Fruit fly (Drosophila melanogaster) whole organism, embryonic: Measurements from ENCODE around the gene CG13884.

ENCODE experiments used
- BEAF-32 ChIP-seq: fragments of 200-800 bp; sonication (Bioruptor generic); optimal IDR thresholded peaks from 3 replicates; lab custom pipeline; 2017; ENCODE audit warnings: missing biosample characterization, missing genetic modification characterization, mild to moderate bottlenecking, moderate library complexity, missing genetic modification reagents
- Bteb2 ChIP-seq: fragments of 200-800 bp; sonication (Bioruptor generic); optimal IDR thresholded peaks from 2 replicates; lab custom pipeline; 2016; ENCODE audit warnings: missing biosample characterization, missing genetic modification characterization
- CG10979 ChIP-seq: fragments of 200-800 bp; sonication (Bioruptor generic); optimal IDR thresholded peaks from 2 replicates; lab custom pipeline; 2018; ENCODE audit warnings: missing biosample characterization, mild to moderate bottlenecking, missing genetic modification characterization, moderate library complexity
- CG1233 ChIP-seq: fragments of 200-800 bp; sonication (Bioruptor generic); optimal IDR thresholded peaks from 4 replicates; lab custom pipeline; 2018; ENCODE audit warnings: missing biosample characterization, mild to moderate bottlenecking, missing genetic modification characterization
- CG12659 ChIP-seq: fragments of 200-800 bp; sonication (Bioruptor generic); optimal IDR thresholded peaks from 3 replicates; lab custom pipeline; 2017; ENCODE audit warnings: mild to moderate bottlenecking, missing biosample characterization, missing genetic modification reagents, missing genetic modification characterization
- CG13123 ChIP-seq: fragments of 200-800 bp; sonication (Bioruptor generic); optimal IDR thresholded peaks from 2 replicates; lab custom pipeline; 2016; ENCODE audit warnings: missing biosample characterization, missing genetic modification characterization
- CG13287 ChIP-seq: fragments of 200-800 bp; sonication (Bioruptor generic); IDR thresholded peaks from 2 replicates; pipeline ENCODE4 v1.3.6; 2022; ENCODE audit warnings: missing biosample characterization, missing genetic modification characterization; ENCODE audit not compliant: partially characterized antibody
- CG14441 ChIP-seq: fragments of 200-800 bp; sonication (Bioruptor generic); IDR thresholded peaks from 2 replicates; pipeline ENCODE4 v1.3.6; 2022; ENCODE audit warnings: missing biosample characterization, missing genetic modification characterization
- CG15269 ChIP-seq: fragments of 200-800 bp; sonication (Bioruptor generic); optimal IDR thresholded peaks from 2 replicates; lab custom pipeline; 2018; ENCODE audit warnings: missing biosample characterization, mild to moderate bottlenecking, missing genetic modification characterization, moderate library complexity
- CG1647 ChIP-seq: fragments of 200-800 bp; sonication (Bioruptor generic); optimal IDR thresholded peaks from 3 replicates; lab custom pipeline; 2016; ENCODE audit warnings: missing biosample characterization, missing genetic modification characterization
- CG16863 ChIP-seq: fragments of 200-800 bp; sonication (Bioruptor generic); optimal IDR thresholded peaks from 3 replicates; lab custom pipeline; 2016; ENCODE audit warnings: missing biosample characterization, missing genetic modification characterization
- CG17385 ChIP-seq: fragments of 200-800 bp; sonication (Bioruptor generic); optimal IDR thresholded peaks from 3 replicates; lab custom pipeline; 2018; ENCODE audit warnings: missing biosample characterization, mild to moderate bottlenecking, missing genetic modification characterization
- CG18476 ChIP-seq: fragments of 200-800 bp; sonication (Bioruptor generic); optimal IDR thresholded peaks from 2 replicates; lab custom pipeline; 2016; ENCODE audit warnings: missing biosample characterization, mild to moderate bottlenecking, missing genetic modification characterization
- CG3065 ChIP-seq: fragments of 200-800 bp; sonication (Bioruptor generic); optimal IDR thresholded peaks from 2 replicates; lab custom pipeline; 2016; ENCODE audit warnings: missing biosample characterization, missing genetic modification characterization
- CG3163 ChIP-seq: fragments of 200-800 bp; sonication (Bioruptor generic); optimal IDR thresholded peaks from 3 replicates; lab custom pipeline; 2016; ENCODE audit warnings: missing biosample characterization, missing genetic modification characterization
- CG34224 ChIP-seq: fragments of 200-800 bp; sonication (Bioruptor generic); IDR thresholded peaks from 3 replicates; pipeline ENCODE4 v1.3.6; 2022; ENCODE audit warnings: missing biosample characterization, missing genetic modification characterization; ENCODE audit not compliant: partially characterized antibody
- CG34376 ChIP-seq: fragments of 200-800 bp; sonication (Bioruptor generic); optimal IDR thresholded peaks from 2 replicates; lab custom pipeline; 2018; ENCODE audit warnings: missing biosample characterization, mild to moderate bottlenecking, missing genetic modification characterization
- CG3995 ChIP-seq: fragments of 200-800 bp; sonication (Bioruptor generic); optimal IDR thresholded peaks from 3 replicates; lab custom pipeline; 2016; ENCODE audit warnings: missing biosample characterization, missing genetic modification characterization
- CG4282 ChIP-seq: fragments of 200-800 bp; sonication (Bioruptor generic); optimal IDR thresholded peaks from 2 replicates; lab custom pipeline; 2016; ENCODE audit warnings: missing biosample characterization, missing genetic modification characterization
- CG4617 ChIP-seq: fragments of 200-800 bp; sonication (Bioruptor generic); optimal IDR thresholded peaks from 3 replicates; lab custom pipeline; 2016; ENCODE audit warnings: missing biosample characterization, missing genetic modification characterization, borderline replicate concordance
- CG6254 ChIP-seq: fragments of 200-800 bp; sonication (Bioruptor generic); optimal IDR thresholded peaks from 3 replicates; lab custom pipeline; 2017; ENCODE audit warnings: mild to moderate bottlenecking, missing biosample characterization, missing genetic modification reagents, missing genetic modification characterization
- CG7839 ChIP-seq: fragments of 200-800 bp; sonication (Bioruptor generic); optimal IDR thresholded peaks from 3 replicates; lab custom pipeline; 2018; ENCODE audit warnings: missing biosample characterization, mild to moderate bottlenecking, missing genetic modification characterization, moderate library complexity
- CG8765 ChIP-seq: fragments of 200-800 bp; sonication (Bioruptor generic); IDR thresholded peaks from 2 replicates; pipeline ENCODE4 v1.3.6; 2022; ENCODE audit warnings: missing biosample characterization, missing genetic modification characterization
- D19A ChIP-seq: fragments of 200-800 bp; optimal IDR thresholded peaks from 3 replicates; lab custom pipeline; 2019; ENCODE audit warnings: missing biosample characterization, mild to moderate bottlenecking, missing genetic modification characterization, moderate library complexity
- Dip3 ChIP-seq: fragments of 200-800 bp; sonication (Bioruptor generic); optimal IDR thresholded peaks from 3 replicates; lab custom pipeline; 2016; ENCODE audit warnings: missing biosample characterization, missing genetic modification characterization
- Dp ChIP-seq: fragments of 200-800 bp; sonication (Bioruptor generic); optimal IDR thresholded peaks from 2 replicates; lab custom pipeline; 2018; ENCODE audit warnings: missing biosample characterization, mild to moderate bottlenecking, missing genetic modification characterization, moderate library complexity
- Ets97D ChIP-seq: fragments of 200-800 bp; sonication (Bioruptor generic); optimal IDR thresholded peaks from 3 replicates; lab custom pipeline; 2016; ENCODE audit warnings: missing biosample characterization, missing genetic modification characterization
- HmgZ ChIP-seq: fragments of 200-800 bp; sonication (Bioruptor generic); optimal IDR thresholded peaks from 2 replicates; lab custom pipeline; 2018; ENCODE audit warnings: missing biosample characterization, mild to moderate bottlenecking, missing genetic modification characterization
- Hr3 ChIP-seq: fragments of 200-800 bp; sonication (Bioruptor generic); optimal IDR thresholded peaks from 3 replicates; lab custom pipeline; 2016; ENCODE audit warnings: missing biosample characterization, missing genetic modification characterization
- Kr ChIP-seq: fragments of 200-800 bp; sonication (Bioruptor generic); optimal IDR thresholded peaks from 2 replicates; lab custom pipeline; 2017; ENCODE audit warnings: missing biosample characterization, mild to moderate bottlenecking, missing genetic modification characterization
- NFAT ChIP-seq: fragments of 200-800 bp; sonication (Bioruptor generic); IDR thresholded peaks from 2 replicates; pipeline ENCODE4 v1.3.6; 2022; ENCODE audit warnings: missing biosample characterization, missing genetic modification characterization
- Poxn ChIP-seq: fragments of 200-800 bp; sonication (Bioruptor generic); IDR thresholded peaks from 2 replicates; pipeline ENCODE4 v1.3.6; 2022; ENCODE audit warnings: missing biosample characterization, missing genetic modification characterization
- Scr ChIP-seq: fragments of 200-800 bp; sonication (Bioruptor generic); IDR thresholded peaks from 2 replicates; pipeline ENCODE4 v1.3.6; 2022; ENCODE audit warnings: missing biosample characterization, missing genetic modification characterization; ENCODE audit not compliant: partially characterized antibody
- Side ChIP-seq: fragments of 200-800 bp; sonication (Bioruptor generic); optimal IDR thresholded peaks from 2 replicates; lab custom pipeline; 2016; ENCODE audit warnings: missing biosample characterization, missing genetic modification characterization
- Sox100B ChIP-seq: fragments of 200-800 bp; sonication (Bioruptor generic); optimal IDR thresholded peaks from 3 replicates; lab custom pipeline; 2018; ENCODE audit warnings: missing biosample characterization, mild to moderate bottlenecking, missing genetic modification characterization
- ab ChIP-seq: fragments of 200-800 bp; sonication (Bioruptor generic); optimal IDR thresholded peaks from 2 replicates; lab custom pipeline; 2016; ENCODE audit warnings: missing biosample characterization, missing genetic modification characterization
- al ChIP-seq: fragments of 200-800 bp; sonication (Bioruptor generic); IDR thresholded peaks from 2 replicates; pipeline ENCODE4 v1.3.6; 2022; ENCODE audit warnings: missing biosample characterization, missing genetic modification characterization
- ase ChIP-seq: fragments of 200-800 bp; sonication (Bioruptor generic); IDR thresholded peaks from 3 replicates; pipeline ENCODE4 v1.3.6; 2022; ENCODE audit warnings: missing biosample characterization, missing genetic modification characterization
- bcd ChIP-seq: fragments of 200-800 bp; sonication (Bioruptor generic); optimal IDR thresholded peaks from 2 replicates; lab custom pipeline; 2017; ENCODE audit warnings: missing biosample characterization, mild to moderate bottlenecking, missing genetic modification characterization
- corto ChIP-seq: fragments of 200-800 bp; sonication (Bioruptor generic); optimal IDR thresholded peaks from 2 replicates; lab custom pipeline; 2016; ENCODE audit warnings: missing biosample characterization, mild to moderate bottlenecking, missing genetic modification characterization, moderate library complexity
- ftz-f1 ChIP-seq: fragments of 200-800 bp; sonication (Bioruptor generic); optimal IDR thresholded peaks from 2 replicates; lab custom pipeline; 2016; ENCODE audit warnings: missing biosample characterization, missing genetic modification characterization
- grau ChIP-seq: fragments of 200-800 bp; optimal IDR thresholded peaks from 3 replicates; lab custom pipeline; 2019; ENCODE audit warnings: missing biosample characterization, mild to moderate bottlenecking, missing genetic modification characterization, moderate library complexity
- jing ChIP-seq: fragments of 200-800 bp; sonication (Bioruptor generic); optimal IDR thresholded peaks from 2 replicates; lab custom pipeline; 2018; ENCODE audit warnings: missing biosample characterization, mild to moderate bottlenecking, missing genetic modification characterization
- kay ChIP-seq: fragments of 200-800 bp; sonication (Bioruptor generic); optimal IDR thresholded peaks from 2 replicates; lab custom pipeline; 2016; ENCODE audit warnings: missing biosample characterization, missing genetic modification characterization
- lov ChIP-seq, 2 experiments: fragments of 200-800 bp in 1 of 2; fragments of >200 bp in 1 of 2; sonication (Bioruptor generic) in 1 of 2; IDR thresholded peaks in 1 of 2; optimal IDR thresholded peaks in 1 of 2; 2 replicates in 1 of 2; 3 replicates in 1 of 2; pipeline versions ENCODE4 v1.3.6 to Lab custom; 2017 to 2022; ENCODE audit warnings: missing biosample characterization in 1 of 2, missing genetic modification characterization in 1 of 2
- onecut ChIP-seq: fragments of 200-800 bp; sonication (Bioruptor generic); IDR thresholded peaks from 2 replicates; pipeline ENCODE4 v1.3.6; 2022; ENCODE audit warnings: missing biosample characterization, missing genetic modification characterization
- pb ChIP-seq: fragments of 200-800 bp; sonication (Bioruptor generic); optimal IDR thresholded peaks from 3 replicates; lab custom pipeline; 2016; ENCODE audit warnings: missing biosample characterization, missing genetic modification characterization
- sob ChIP-seq: fragments of 200-800 bp; sonication (Bioruptor generic); IDR thresholded peaks from 2 replicates; pipeline ENCODE4 v1.3.6; 2022; ENCODE audit warnings: missing biosample characterization, missing genetic modification characterization
- sug ChIP-seq: fragments of 200-800 bp; optimal IDR thresholded peaks from 2 replicates; lab custom pipeline; 2019; ENCODE audit warnings: missing biosample characterization, mild to moderate bottlenecking, missing genetic modification characterization, moderate library complexity
- tup ChIP-seq: fragments of 200-800 bp; sonication (Bioruptor generic); optimal IDR thresholded peaks from 2 replicates; lab custom pipeline; 2016; ENCODE audit warnings: missing biosample characterization, mild to moderate bottlenecking, missing genetic modification characterization, moderate library complexity

Gene CG13884

dm6 chr3L:329153-329698 is 37.0 kb downstream of the CG13884 start (continued):
- TF ChIP-seq CG1647 (GFP tag; lab: Kevin White, UChicago): no peak
- no peak for TF ChIP-seq lov (optimal IDR thresholded peaks at IDR 0.05; lab: Kevin White, UChicago)
- no peak for TF ChIP-seq lov (GFP tag; IDR thresholded peaks at IDR 0.05; lab: Robert Waterston, UW)
- no peak for TF ChIP-seq CG3995
- no peak for TF ChIP-seq pb
- no peak for TF ChIP-seq jing (GFP tag; lab: Kevin White, UChicago)
- TF ChIP-seq Scr (GFP tag; lab: Robert Waterston, UW): peak; percentile 63
- no peak for TF ChIP-seq CG10979
- TF ChIP-seq Poxn (GFP tag; lab: Robert Waterston, UW): no peak
- TF ChIP-seq CG14441 (GFP tag; lab: Robert Waterston, UW): no peak
- TF ChIP-seq onecut (GFP tag; lab: Robert Waterston, UW): peak; percentile 41; the same call in 1 of the 2 replicates
- peak; percentile 30 for TF ChIP-seq bcd (GFP tag; lab: Kevin White, UChicago)
- no peak for TF ChIP-seq CG8765
- TF ChIP-seq CG4617: no peak
- no peak for TF ChIP-seq tup (GFP tag; lab: Kevin White, UChicago)
- no peak for TF ChIP-seq HmgZ (tag; lab: Kevin White, UChicago)
- no peak for TF ChIP-seq D19A (tag; lab: Kevin White, UChicago)
- no peak for TF ChIP-seq CG18476
- no peak for TF ChIP-seq al (GFP tag; lab: Robert Waterston, UW)
- no peak for TF ChIP-seq CG7839 (tag; lab: Kevin White, UChicago)
- no peak for TF ChIP-seq Dip3 (GFP tag; lab: Kevin White, UChicago)
- TF ChIP-seq sob (GFP tag; lab: Robert Waterston, UW): 0 out of 2 replicates have a peak, but pooled peaks have one; percentile 8
- TF ChIP-seq CG3065: no peak
- TF ChIP-seq CG13123: no peak
- TF ChIP-seq grau (tag; lab: Kevin White, UChicago): peak; percentile 0
- TF ChIP-seq CG13287 (GFP tag; lab: Robert Waterston, UW): peak; percentile 73
- peak; percentile 74 for TF ChIP-seq CG34376
- TF ChIP-seq NFAT: no peak
- no peak for TF ChIP-seq kay (GFP tag; lab: Kevin White, UChicago)
- no peak for TF ChIP-seq corto (GFP tag; lab: Kevin White, UChicago)
- no peak for TF ChIP-seq CG6254 (GFP tag; lab: Kevin White, UChicago)
- TF ChIP-seq BEAF-32 (GFP tag; lab: Kevin White, UChicago): peak; percentile 53
- TF ChIP-seq CG34224 (GFP tag; lab: Robert Waterston, UW): peak; percentile 40; the same call in 1 of the 3 replicates
- no peak for TF ChIP-seq Sox100B (GFP tag; lab: Kevin White, UChicago)
- peak; percentile 57 for TF ChIP-seq Dp
- TF ChIP-seq CG3163 (GFP tag; lab: Kevin White, UChicago): no peak
- TF ChIP-seq Bteb2 (GFP tag; lab: Kevin White, UChicago): no peak
- TF ChIP-seq ftz-f1 (GFP tag; lab: Kevin White, UChicago): peak; percentile 33
- TF ChIP-seq CG16863: no peak
- no peak for TF ChIP-seq CG1233 (GFP tag; lab: Kevin White, UChicago)
- no peak for TF ChIP-seq Hr3
- no peak for TF ChIP-seq CG4282 (GFP tag; lab: Kevin White, UChicago)
- no peak for TF ChIP-seq ab (GFP tag; lab: Kevin White, UChicago)
- TF ChIP-seq Ets97D (GFP tag; lab: Kevin White, UChicago): peak; percentile 93
- TF ChIP-seq CG15269 (tag; lab: Kevin White, UChicago): no peak
- TF ChIP-seq ase (GFP tag; lab: Robert Waterston, UW): no peak
- TF ChIP-seq Kr: no peak
- peak; percentile 16 for TF ChIP-seq Side
- TF ChIP-seq CG12659: peak; percentile 49
- peak; percentile 25 for TF ChIP-seq sug (tag; lab: Kevin White, UChicago)
- TF ChIP-seq CG17385 (GFP tag; lab: Kevin White, UChicago): peak; percentile 4
